Worm (Caenorhabditis elegans) whole organism, late embryonic: Measurements from ENCODE around the gene srbc-1.

ENCODE experiments used
- ceh-6 ChIP-seq: fragments of 200-800 bp; sonication (Bioruptor generic); optimal IDR thresholded peaks from 2 replicates; lab custom pipeline; 2018; ENCODE audit warnings: mild to moderate bottlenecking, missing genetic modification characterization, missing compliant biosample characterization
- elt-2 ChIP-seq: sonication (generic microtip); optimal IDR thresholded peaks from 2 replicates; lab custom pipeline; 2016; ENCODE audit warnings: missing genetic modification reagents, missing genetic modification characterization, missing compliant biosample characterization
- fkh-10 ChIP-seq: fragments of 150-350 bp; optimal IDR thresholded peaks from 2 replicates; lab custom pipeline; 2014; ENCODE audit warnings: missing biosample characterization, missing genetic modification reagents, missing genetic modification characterization
- hlh-13 ChIP-seq: fragments of 200-800 bp; sonication (Bioruptor generic); optimal IDR thresholded peaks from 2 replicates; lab custom pipeline; 2018; ENCODE audit warnings: mild to moderate bottlenecking, missing genetic modification characterization, missing compliant biosample characterization
- hlh-6 ChIP-seq: sonication (generic microtip); optimal IDR thresholded peaks from 2 replicates; lab custom pipeline; 2016; ENCODE audit warnings: missing genotype, missing genetic modification characterization, missing compliant biosample characterization
- lin-11 ChIP-seq: fragments of 200-800 bp; sonication (Bioruptor generic); optimal IDR thresholded peaks from 2 replicates; lab custom pipeline; 2018; ENCODE audit warnings: mild to moderate bottlenecking, missing genetic modification characterization, missing compliant biosample characterization
- madf-2 ChIP-seq: sonication (generic microtip); optimal IDR thresholded peaks from 2 replicates; lab custom pipeline; 2017; ENCODE audit warnings: missing genetic modification characterization, missing compliant biosample characterization
- pag-3 ChIP-seq: sonication (generic microtip); optimal IDR thresholded peaks from 2 replicates; lab custom pipeline; 2016; ENCODE audit warnings: missing compliant biosample characterization, missing genetic modification characterization, borderline replicate concordance
- pax-1 ChIP-seq: fragments of 150-350 bp; optimal IDR thresholded peaks from 2 replicates; lab custom pipeline; 2014; ENCODE audit warnings: missing biosample characterization, missing genetic modification characterization
- tbx-2 ChIP-seq: sonication (generic microtip); optimal IDR thresholded peaks from 2 replicates; lab custom pipeline; 2016; ENCODE audit warnings: missing genetic modification characterization, missing compliant biosample characterization
- unc-86 ChIP-seq: sonication (generic microtip); optimal IDR thresholded peaks from 2 replicates; lab custom pipeline; 2016; ENCODE audit warnings: missing genetic modification characterization, missing compliant biosample characterization
- zip-5 ChIP-seq: sonication (generic microtip); optimal IDR thresholded peaks from 2 replicates; lab custom pipeline; 2016; ENCODE audit warnings: missing genetic modification characterization, missing compliant biosample characterization

- TF ChIP-seq pag-3 (no peak), zip-5 (tag; lab: Kevin White, UChicago) (no peak), ceh-6 (GFP tag; lab: Kevin White, UChicago) (no peak), tbx-2 (tag; lab: Kevin White, UChicago) (no peak), hlh-13 (GFP tag; lab: Kevin White, UChicago) (no peak), unc-86 (no peak), madf-2 (tag; lab: Kevin White, UChicago) (no peak), fkh-10 (no peak), lin-11 (tag; lab: Kevin White, UChicago) (no peak), pax-1 (tag; lab: Kevin White, UChicago) (no peak), hlh-6 (tag; lab: Kevin White, UChicago) (no peak), elt-2 (tag; lab: Kevin White, UChicago) (no peak)
Measured at ce11 chrV:3259168-3259622, 42.6 kb downstream of the srbc-1 start, which contains the start of gene T28A11.16.
